Worm (Caenorhabditis elegans) whole organism, young adult: ENCODE data around the gene abhd-14.
"Not testable (repeated sequence)": the region's sequence is repeated elsewhere in the genome, so short reads cannot be mapped to it uniquely, and the experiment has no call there.

Experiments
- dpl-1 ChIP-seq: fragments of 150-350 bp; optimal IDR thresholded peaks from 2 replicates; lab custom pipeline; 2014; ENCODE audit warnings: missing biosample characterization, missing genetic modification reagents, missing genetic modification characterization
- egl-44 ChIP-seq: fragments of 200-800 bp; sonication (Bioruptor generic); IDR thresholded peaks from 2 replicates; pipeline ENCODE4 v1.3.6; 2022; ENCODE audit warnings: missing genetic modification reagents, missing genetic modification characterization, missing compliant biosample characterization
- gei-17 ChIP-seq: fragments of 200-800 bp; sonication (Bioruptor generic); optimal IDR thresholded peaks from 2 replicates; lab custom pipeline; 2018; ENCODE audit warnings: mild to moderate bottlenecking, missing genetic modification characterization, missing compliant biosample characterization
- nhr-90 ChIP-seq: sonication (generic microtip); optimal IDR thresholded peaks from 2 replicates; lab custom pipeline; 2016; ENCODE audit warnings: missing genotype, mild to moderate bottlenecking, missing genetic modification characterization, missing compliant biosample characterization
- pbrm-1 ChIP-seq: fragments of 200-800 bp; sonication (Bioruptor generic); IDR thresholded peaks from 2 replicates; pipeline ENCODE4 v1.3.6; 2022; ENCODE audit warnings: missing genetic modification reagents, missing genetic modification characterization, missing compliant biosample characterization
- sea-2 ChIP-seq: fragments of 200-800 bp; sonication (Bioruptor generic); IDR thresholded peaks from 2 replicates; pipeline ENCODE4 v1.3.6; 2022; ENCODE audit warnings: missing genetic modification characterization, missing compliant biosample characterization

ce11 chrIV:1061689-1062088 is 31.9 kb upstream of the abhd-14 start:
- TF ChIP-seq sea-2 (GFP tag; lab: Robert Waterston, UW); pbrm-1; egl-44; dpl-1 (GFP tag; lab: Kevin White, UChicago); gei-17 (GFP tag; lab: Kevin White, UChicago); nhr-90 (tag; lab: Kevin White, UChicago): not testable (repeated sequence)
